Worm (Caenorhabditis elegans): ENCODE measurements around the gene T14G10.8.

T14G10.8 gene

ce11 chrIV:10174328-10174727, 27.5 kb upstream of the T14G10.8 start, which contains the start of gene pxf-1:
Gene pxf-1 (minus strand): TSS chrIV:10174341.
- TF ChIP-seq rnt-1 (tag; optimal IDR thresholded peaks at IDR 0.05) (no peak), mec-3 (tag; optimal IDR thresholded peaks at IDR 0.05; ENCODE audit: borderline replicate concordance) (no peak), unc-42 (tag; optimal IDR thresholded peaks at IDR 0.05) (peak; percentile 24), ceh-18 (tag; optimal IDR thresholded peaks at IDR 0.05) (no peak), dmd-4 (tag; optimal IDR thresholded peaks at IDR 0.05; ENCODE audit: borderline replicate concordance) (no peak)

DNA sequence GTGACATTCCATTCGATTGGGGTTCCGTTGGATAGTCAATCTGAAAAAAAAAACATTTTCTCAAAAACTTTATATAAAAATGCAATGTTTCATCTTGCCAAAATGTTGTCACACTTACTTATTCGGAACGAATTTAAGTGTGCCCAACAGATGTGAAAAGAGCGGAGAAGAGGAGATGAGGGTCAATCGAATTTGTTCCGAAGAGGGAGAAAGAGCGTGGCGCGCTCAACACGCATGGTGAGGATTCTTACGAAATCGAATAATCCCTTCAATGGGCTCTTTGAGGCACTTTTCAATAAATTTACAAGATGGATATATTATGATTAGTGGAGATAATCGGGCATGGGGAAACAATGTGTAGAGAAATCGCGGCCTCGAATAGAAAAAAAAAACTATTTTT, 24.0 kb upstream of the T14G10.8 start:
- peak; percentile 100 for TF ChIP-seq unc-42 (tag; optimal IDR thresholded peaks at IDR 0.05)
- TF ChIP-seq syd-9 (tag; optimal IDR thresholded peaks at IDR 0.05): no peak

- TF ChIP-seq ceh-22 (tag; optimal IDR thresholded peaks at IDR 0.05) (no peak), nfya-1 (tag; optimal IDR thresholded peaks at IDR 0.05) (no peak), ttx-3 (tag; optimal IDR thresholded peaks at IDR 0.05) (no peak), ceh-31 (tag; optimal IDR thresholded peaks at IDR 0.05) (no peak), syd-9 (tag; optimal IDR thresholded peaks at IDR 0.05) (no peak), unc-3 (GFP tag; conservative IDR thresholded peaks at IDR 0.05) (no peak), unc-3 (tag; optimal IDR thresholded peaks at IDR 0.05) (no peak), madf-2 (tag; optimal IDR thresholded peaks at IDR 0.05) (no peak), pax-1 (tag; optimal IDR thresholded peaks at IDR 0.05) (no peak)
Measured at ce11 chrIV:10164086-10164485, 17.3 kb upstream of the T14G10.8 start.

DNA sequence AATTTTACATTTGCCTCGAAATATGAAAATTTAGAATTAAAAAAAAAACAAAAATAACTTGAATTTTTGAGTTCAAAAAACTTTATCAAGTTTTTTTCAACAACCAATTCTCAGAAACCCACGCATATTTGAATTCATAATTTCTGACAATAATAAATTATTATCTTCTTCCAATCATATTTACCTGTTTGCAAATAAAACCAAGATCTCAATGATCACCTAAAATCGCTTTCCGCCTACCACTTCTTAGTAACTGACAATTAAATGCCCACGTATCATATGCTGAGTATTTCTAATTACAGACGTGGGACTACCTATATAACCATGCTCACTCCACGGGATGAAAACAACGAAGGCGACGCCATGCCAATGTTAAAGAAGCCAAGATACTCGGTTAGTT, 14.9 kb upstream of the T14G10.8 start, which contains the start of gene pps-1:
TSS of gene pps-1 (plus strand) at position 301 of the 400 bp plus-strand sequence.
- no peak for TF ChIP-seq hlh-8 (tag; optimal IDR thresholded peaks at IDR 0.05)
- no peak for TF ChIP-seq zip-5 (tag; optimal IDR thresholded peaks at IDR 0.05)
- TF ChIP-seq tbx-7 (tag; optimal IDR thresholded peaks at IDR 0.05): no peak
- TF ChIP-seq pha-4 (tag; optimal IDR thresholded peaks at IDR 0.05): no peak
- no peak for TF ChIP-seq hlh-30 (tag; optimal IDR thresholded peaks at IDR 0.05; ENCODE audit: insufficient read depth)

DNA sequence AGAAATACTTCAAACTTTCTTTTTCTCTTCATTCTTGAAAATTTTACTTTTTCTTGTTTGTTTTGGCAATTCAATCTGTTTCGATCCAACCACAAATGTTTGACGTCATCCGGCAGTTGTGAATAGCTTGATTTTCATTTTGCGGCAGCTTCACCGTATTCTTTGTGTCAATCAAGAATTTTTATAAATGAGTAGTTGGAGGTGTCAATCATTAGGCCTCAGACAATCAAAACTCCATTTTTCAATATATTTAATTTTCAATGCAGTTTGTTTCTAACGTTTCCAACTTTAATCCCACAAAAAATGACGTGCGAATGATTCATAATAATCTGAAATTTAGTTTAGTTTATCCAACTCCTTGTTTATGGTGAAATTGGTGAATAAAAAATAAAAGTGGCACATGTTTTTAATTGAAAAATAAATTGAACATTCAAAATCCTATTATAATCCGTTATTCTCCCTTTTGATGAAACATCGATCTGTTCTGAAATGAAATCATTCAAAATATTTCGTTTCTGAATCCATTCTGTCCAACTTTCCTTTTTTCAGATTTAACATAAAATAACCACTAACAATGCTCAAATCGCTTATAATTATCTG, 10.8 kb upstream of the T14G10.8 start, which contains the start of gene ttr-53:
TSS of gene ttr-53 (plus strand) at position 550 of the 600 bp plus-strand sequence.
- TF ChIP-seq K09A11.1 (tag; optimal IDR thresholded peaks at IDR 0.05; ENCODE audit: insufficient read depth) (no peak), tbx-7 (tag; optimal IDR thresholded peaks at IDR 0.05) (no peak), dmd-4 (tag; optimal IDR thresholded peaks at IDR 0.05; ENCODE audit: borderline replicate concordance) (no peak), ztf-16 (tag; optimal IDR thresholded peaks at IDR 0.05) (no peak), T23F11.4 (GFP tag; optimal IDR thresholded peaks at IDR 0.05) (no peak), ama-1 (optimal IDR thresholded peaks at IDR 0.05) (no peak), unc-86 (tag; optimal IDR thresholded peaks at IDR 0.05) (no peak)

DNA sequence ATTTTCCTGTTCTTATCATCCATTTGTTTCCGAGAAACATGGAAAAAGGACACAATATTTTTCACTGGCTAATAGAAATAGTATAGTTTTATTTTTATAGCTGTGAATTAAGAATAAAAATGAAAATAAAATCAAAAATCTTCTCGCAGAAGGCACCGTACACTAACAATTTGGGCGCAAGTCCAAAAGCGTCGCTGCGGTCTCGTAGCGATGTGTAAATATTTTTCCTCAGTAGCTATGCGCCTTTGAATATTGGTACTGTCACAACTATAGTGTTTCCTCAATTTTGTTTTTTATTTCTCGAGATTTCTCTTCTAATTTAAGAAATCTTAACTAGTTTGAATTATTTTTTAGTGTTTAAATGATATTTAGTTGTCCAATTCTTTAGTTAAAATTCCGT, 10.2 kb upstream of the T14G10.8 start:
- TF ChIP-seq C38D4.7 (GFP tag; optimal IDR thresholded peaks at IDR 0.05): no peak
- no peak for TF ChIP-seq tbx-2 (tag; optimal IDR thresholded peaks at IDR 0.05)
- TF ChIP-seq dmd-4 (tag; optimal IDR thresholded peaks at IDR 0.05; ENCODE audit: borderline replicate concordance): no peak
- TF ChIP-seq fkh-6 (tag; optimal IDR thresholded peaks at IDR 0.05): no peak
- TF ChIP-seq mec-3 (tag; optimal IDR thresholded peaks at IDR 0.05; ENCODE audit: borderline replicate concordance): no peak
- no peak for TF ChIP-seq hlh-30 (tag; optimal IDR thresholded peaks at IDR 0.05; ENCODE audit: insufficient read depth)
- TF ChIP-seq ceh-19 (GFP tag; optimal IDR thresholded peaks at IDR 0.05): no peak
- no peak for TF ChIP-seq lin-11 (tag; optimal IDR thresholded peaks at IDR 0.05)
- TF ChIP-seq pha-2 (tag; optimal IDR thresholded peaks at IDR 0.05): no peak
- no peak for TF ChIP-seq nfya-1 (tag; optimal IDR thresholded peaks at IDR 0.05)
- no peak for TF ChIP-seq gmeb-2 (tag; optimal IDR thresholded peaks at IDR 0.05)
- no peak for TF ChIP-seq zip-5 (tag; optimal IDR thresholded peaks at IDR 0.05)
- TF ChIP-seq unc-86 (tag; optimal IDR thresholded peaks at IDR 0.05): no peak
- no peak for TF ChIP-seq ceh-22 (tag; optimal IDR thresholded peaks at IDR 0.05)
- TF ChIP-seq ttx-3 (tag; optimal IDR thresholded peaks at IDR 0.05): no peak
